Worm (Caenorhabditis elegans): ENCODE measurements around the gene igcm-4.

DNA sequence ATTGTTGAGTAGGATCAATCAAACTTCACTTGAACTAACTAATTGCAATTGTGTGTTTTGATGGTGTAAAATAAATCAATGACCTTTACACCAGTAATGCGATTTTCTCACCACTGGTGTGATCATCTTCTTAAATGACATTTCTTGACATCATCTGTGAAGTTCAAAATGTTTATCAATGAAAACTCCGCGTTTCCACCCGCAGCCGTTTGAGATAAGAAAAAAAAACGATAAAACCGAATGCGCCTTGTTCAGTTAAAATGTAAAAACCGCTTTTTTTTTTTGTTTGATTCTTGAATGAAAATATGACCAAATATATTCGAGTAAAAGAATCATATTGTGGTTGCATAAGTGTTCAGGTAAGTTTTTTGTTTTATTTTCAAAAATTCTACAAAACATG is 5.4 kb upstream of the igcm-4 start, which contains the start of gene Y102A11A.1:
- TF ChIP-seq med-1 (GFP tag; optimal IDR thresholded peaks at IDR 0.05; ENCODE audit: insufficient read depth) (no peak), ref-1 (GFP tag; conservative IDR thresholded peaks at IDR 0.05) (no peak), ztf-29 (GFP tag; IDR thresholded peaks at IDR 0.05) (no peak), flt-1 (GFP tag; IDR thresholded peaks at IDR 0.05) (no peak), T22C8.4 (GFP tag; IDR thresholded peaks at IDR 0.05) (no peak), klf-2 (GFP tag; conservative IDR thresholded peaks at IDR 0.05) (no peak), tab-1 (GFP tag; IDR thresholded peaks at IDR 0.05) (no peak), cog-1 (tag; optimal IDR thresholded peaks at IDR 0.05) (no peak), ztf-23 (GFP tag; IDR thresholded peaks at IDR 0.05) (no peak)
